Fruit fly (Drosophila melanogaster) whole organism, prepupa: Measurements from ENCODE around the gene CG5892.

Experiments
- CG11762 ChIP-seq: fragments of 200-800 bp; sonication (Bioruptor generic); optimal IDR thresholded peaks from 3 replicates; lab custom pipeline; 2016; ENCODE audit warnings: missing biosample characterization, missing genetic modification characterization; ENCODE audit not compliant: insufficient read depth
- CG15336 ChIP-seq: fragments of 200-800 bp; sonication (Bioruptor generic); IDR thresholded peaks from 2 replicates; pipeline ENCODE4 v1.3.6; 2022; ENCODE audit warnings: missing biosample characterization, missing genetic modification characterization
- CG4318 ChIP-seq: fragments of 200-800 bp; sonication (Bioruptor generic); optimal IDR thresholded peaks from 3 replicates; lab custom pipeline; 2017; ENCODE audit warnings: missing biosample characterization, mild to moderate bottlenecking, missing genetic modification characterization
- CG6276 ChIP-seq: fragments of 200-800 bp; sonication (Bioruptor generic); optimal IDR thresholded peaks from 2 replicates; lab custom pipeline; 2017; ENCODE audit warnings: missing biosample characterization, mild to moderate bottlenecking, missing genetic modification characterization
- CG6808 ChIP-seq: fragments of 200-800 bp; sonication (Bioruptor generic); optimal IDR thresholded peaks from 3 replicates; lab custom pipeline; 2017; ENCODE audit warnings: missing biosample characterization, missing genetic modification characterization, mild to moderate bottlenecking, moderate library complexity, missing genetic modification reagents
- CG8632 ChIP-seq: fragments of 200-800 bp; sonication (Bioruptor generic); optimal IDR thresholded peaks from 3 replicates; lab custom pipeline; 2016; ENCODE audit warnings: missing biosample characterization, missing genetic modification characterization
- Eip75B ChIP-seq: fragments of 200-800 bp; sonication (Bioruptor generic); optimal IDR thresholded peaks from 3 replicates; lab custom pipeline; 2016; ENCODE audit warnings: missing biosample characterization, missing genetic modification characterization
- OdsH ChIP-seq: fragments of 200-800 bp; sonication (Bioruptor generic); optimal IDR thresholded peaks from 3 replicates; lab custom pipeline; 2016; ENCODE audit warnings: missing biosample characterization, missing genetic modification characterization
- Sox15 ChIP-seq: fragments of 200-800 bp; sonication (Bioruptor generic); optimal IDR thresholded peaks from 3 replicates; lab custom pipeline; 2016; ENCODE audit warnings: missing biosample characterization, missing genetic modification characterization
- acj6 ChIP-seq: fragments of 200-800 bp; sonication (Bioruptor generic); optimal IDR thresholded peaks from 3 replicates; lab custom pipeline; 2016; ENCODE audit warnings: missing biosample characterization, missing genetic modification characterization
- lz ChIP-seq: fragments of 200-800 bp; sonication (Bioruptor generic); optimal IDR thresholded peaks from 3 replicates; lab custom pipeline; 2016; ENCODE audit warnings: missing biosample characterization, missing genetic modification characterization
- spab ChIP-seq: fragments of 200-800 bp; sonication (Bioruptor generic); optimal IDR thresholded peaks from 2 replicates; lab custom pipeline; 2017; ENCODE audit warnings: missing biosample characterization, mild to moderate bottlenecking, missing genetic modification characterization, missing genetic modification reagents

DNA sequence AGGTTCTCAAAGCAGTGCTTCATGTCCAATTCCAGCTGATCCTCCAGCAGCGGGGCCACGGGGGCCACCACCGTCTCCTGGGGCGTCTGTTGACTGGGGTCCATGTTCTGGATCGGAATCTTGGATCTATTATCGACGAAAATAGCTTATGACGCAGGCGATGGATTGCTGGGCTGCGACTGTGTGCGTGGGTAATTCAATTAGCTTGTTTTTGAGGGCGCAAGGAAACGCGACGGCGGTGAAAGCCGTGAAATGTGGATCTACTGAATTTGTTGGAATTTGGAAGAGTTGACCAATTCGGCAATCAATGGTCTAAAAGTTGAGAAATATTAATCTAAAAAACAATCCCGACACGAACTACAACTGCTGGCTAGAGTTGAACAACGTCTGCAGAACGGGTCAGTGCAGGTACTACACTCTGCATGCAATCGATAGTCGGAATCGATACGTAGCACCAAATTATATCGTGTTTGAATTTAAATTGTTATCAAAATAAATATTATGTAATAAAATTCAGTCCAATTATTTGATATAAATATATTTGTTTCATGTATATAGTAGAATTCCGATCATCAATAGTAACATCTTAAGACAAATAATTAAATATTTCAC lies 31.1 kb downstream of the CG5892 start, which contains the start of gene CG3308:
- no peak for TF ChIP-seq CG11762 (GFP tag; lab: Kevin White, UChicago)
- TF ChIP-seq Eip75B (GFP tag; lab: Kevin White, UChicago) = peak; percentile 29
- TF ChIP-seq OdsH (GFP tag; lab: Kevin White, UChicago) = peak; percentile 34
- no peak for TF ChIP-seq CG8632 (GFP tag; lab: Kevin White, UChicago)
- no peak for TF ChIP-seq CG6276 (GFP tag; lab: Kevin White, UChicago)
- no peak for TF ChIP-seq CG6808 (GFP tag; lab: Kevin White, UChicago)
- peak; percentile 39 for TF ChIP-seq lz (GFP tag; lab: Kevin White, UChicago)
- no peak for TF ChIP-seq CG15336 (GFP tag; lab: Robert Waterston, UW)
- TF ChIP-seq spab (GFP tag; lab: Kevin White, UChicago) = no peak
- TF ChIP-seq CG4318 (GFP tag; lab: Kevin White, UChicago) = no peak
- TF ChIP-seq Sox15 (GFP tag; lab: Kevin White, UChicago) = no peak
- TF ChIP-seq acj6 (GFP tag; lab: Kevin White, UChicago) = peak; percentile 4
